Worm (Caenorhabditis elegans) whole organism, L2 larva: ENCODE measurements around the gene F21D9.11.

Source experiments
- F13H6.1 ChIP-seq: sonication (generic microtip); optimal IDR thresholded peaks from 2 replicates; lab custom pipeline; 2016; ENCODE audit warnings: missing genetic modification characterization, missing compliant biosample characterization
- R02D3.7 ChIP-seq: fragments of 150-350 bp; optimal IDR thresholded peaks from 2 replicates; lab custom pipeline; 2014; ENCODE audit warnings: missing biosample characterization, missing genetic modification characterization
- Y55F3AM.14 ChIP-seq: fragments of 200-800 bp; sonication (Bioruptor generic); optimal IDR thresholded peaks from 2 replicates; lab custom pipeline; 2018; ENCODE audit warnings: mild to moderate bottlenecking, missing genetic modification characterization, missing compliant biosample characterization
- ZK546.5 ChIP-seq: sonication (generic microtip); optimal IDR thresholded peaks from 2 replicates; lab custom pipeline; 2017; ENCODE audit warnings: missing biosample characterization, missing genetic modification characterization
- alr-1 ChIP-seq: fragments of 150-350 bp; optimal IDR thresholded peaks from 2 replicates; lab custom pipeline; 2014; ENCODE audit warnings: missing biosample characterization, missing genetic modification characterization
- aly-2 ChIP-seq: fragments of 150-350 bp; optimal IDR thresholded peaks from 2 replicates; lab custom pipeline; 2014; ENCODE audit warnings: missing biosample characterization, missing genetic modification characterization
- ama-1 ChIP-seq: fragments of 150-350 bp; optimal IDR thresholded peaks from 2 replicates; lab custom pipeline; 2018; ENCODE audit warnings: inconsistent platforms
- blmp-1 ChIP-seq: sonication (generic microtip); optimal IDR thresholded peaks from 2 replicates; lab custom pipeline; 2017; ENCODE audit warnings: missing genetic modification characterization, mild to moderate bottlenecking, missing compliant biosample characterization, antibody characterized with exemption, moderate library complexity; ENCODE audit not compliant: insufficient read depth
- crh-2 ChIP-seq: sonication (generic microtip); optimal IDR thresholded peaks from 2 replicates; lab custom pipeline; 2017; ENCODE audit warnings: missing biosample characterization, missing genetic modification characterization
- dmd-4 ChIP-seq: sonication (generic microtip); optimal IDR thresholded peaks from 2 replicates; lab custom pipeline; 2017; ENCODE audit warnings: missing biosample characterization, missing genetic modification characterization
- egl-27 ChIP-seq: sonication (generic microtip); optimal IDR thresholded peaks from 3 replicates; lab custom pipeline; 2017; ENCODE audit warnings: missing biosample characterization, missing genetic modification reagents, missing genetic modification characterization
- elt-1 ChIP-seq: fragments of 150-350 bp; optimal IDR thresholded peaks from 2 replicates; lab custom pipeline; 2014; ENCODE audit warnings: missing biosample characterization, missing genetic modification characterization
- elt-3 ChIP-seq: sonication (generic microtip); optimal IDR thresholded peaks from 2 replicates; lab custom pipeline; 2017; ENCODE audit warnings: missing biosample characterization, missing genetic modification characterization
- fos-1 ChIP-seq: fragments of 150-350 bp; optimal IDR thresholded peaks from 2 replicates; lab custom pipeline; 2014; ENCODE audit warnings: missing biosample characterization, missing genetic modification characterization
- gmeb-1 ChIP-seq: fragments of 150-350 bp; optimal IDR thresholded peaks from 2 replicates; lab custom pipeline; 2014; ENCODE audit warnings: missing biosample characterization, missing genetic modification characterization
- lin-11 ChIP-seq: fragments of 150-350 bp; sonication (generic microtip); optimal IDR thresholded peaks from 2 replicates; lab custom pipeline; 2014; ENCODE audit warnings: missing biosample characterization, missing genetic modification characterization, inconsistent platforms, mixed read lengths
- lin-13 ChIP-seq: fragments of 150-350 bp; optimal IDR thresholded peaks from 2 replicates; lab custom pipeline; 2014; ENCODE audit warnings: missing biosample characterization, missing genetic modification reagents, missing genetic modification characterization
- lin-39 ChIP-seq: fragments of 150-350 bp; optimal IDR thresholded peaks from 2 replicates; lab custom pipeline; 2014; ENCODE audit warnings: missing biosample characterization, missing genetic modification reagents, missing genetic modification characterization
- lsy-2 ChIP-seq, 2 experiments: fragments of 150-350 bp in 1 of 2; sonication (generic microtip) in 1 of 2; optimal IDR thresholded peaks; 2 replicates each; lab custom pipeline; 2014 to 2017; ENCODE audit warnings: missing biosample characterization in 2 of 2, missing genetic modification characterization in 2 of 2
- mab-5 ChIP-seq: fragments of 150-350 bp; optimal IDR thresholded peaks from 2 replicates; lab custom pipeline; 2014; ENCODE audit warnings: missing biosample characterization, missing genetic modification characterization
- nhr-10 ChIP-seq: sonication (generic microtip); optimal IDR thresholded peaks from 2 replicates; lab custom pipeline; 2017; ENCODE audit warnings: missing biosample characterization, missing genetic modification characterization
- nhr-11 ChIP-seq: fragments of 150-350 bp; optimal IDR thresholded peaks from 2 replicates; lab custom pipeline; 2014; ENCODE audit warnings: missing biosample characterization, missing genetic modification characterization
- nhr-129 ChIP-seq: fragments of 150-350 bp; optimal IDR thresholded peaks from 2 replicates; lab custom pipeline; 2014; ENCODE audit warnings: missing biosample characterization, missing genetic modification characterization
- nhr-21 ChIP-seq: fragments of 150-350 bp; optimal IDR thresholded peaks from 2 replicates; lab custom pipeline; 2014; ENCODE audit warnings: missing biosample characterization, missing genetic modification characterization
- nhr-23 ChIP-seq: fragments of 150-350 bp; optimal IDR thresholded peaks from 2 replicates; lab custom pipeline; 2014; ENCODE audit warnings: missing biosample characterization, missing genetic modification reagents, missing genetic modification characterization
- nhr-237 ChIP-seq: fragments of 150-350 bp; optimal IDR thresholded peaks from 2 replicates; lab custom pipeline; 2014; ENCODE audit warnings: missing biosample characterization, missing genetic modification characterization
- nhr-25 ChIP-seq: fragments of 150-350 bp; sonication (generic microtip); optimal IDR thresholded peaks from 3 replicates; lab custom pipeline; 2014; ENCODE audit warnings: missing biosample characterization, missing genetic modification characterization
- nhr-6 ChIP-seq: fragments of 150-350 bp; optimal IDR thresholded peaks from 2 replicates; lab custom pipeline; 2014; ENCODE audit warnings: missing biosample characterization, missing genetic modification characterization
- peb-1 ChIP-seq: fragments of 150-350 bp; optimal IDR thresholded peaks from 2 replicates; lab custom pipeline; 2014; ENCODE audit warnings: missing biosample characterization, missing genetic modification characterization
- sem-4 ChIP-seq: fragments of 150-350 bp; optimal IDR thresholded peaks from 2 replicates; lab custom pipeline; 2014; ENCODE audit warnings: missing biosample characterization, missing genetic modification reagents, missing genetic modification characterization
- sma-9 ChIP-seq, 2 experiments: fragments of 150-350 bp in 1 of 2; sonication (generic microtip) in 1 of 2; optimal IDR thresholded peaks; 2 replicates each; lab custom pipeline; 2014 to 2016; ENCODE audit warnings: missing genetic modification characterization in 2 of 2, mild to moderate bottlenecking in 1 of 2, missing biosample characterization in 1 of 2, missing compliant biosample characterization in 1 of 2, missing genetic modification reagents in 1 of 2, moderate library complexity in 1 of 2
- snpc-4 ChIP-seq: fragments of 150-350 bp; optimal IDR thresholded peaks from 2 replicates; lab custom pipeline; 2014; ENCODE audit warnings: missing biosample characterization, missing genetic modification characterization
- unc-55 ChIP-seq: fragments of 150-350 bp; sonication (generic microtip); optimal IDR thresholded peaks from 3 replicates; lab custom pipeline; 2014; ENCODE audit warnings: missing biosample characterization, missing genetic modification reagents, missing genetic modification characterization
- unc-62 ChIP-seq: fragments of 150-350 bp; optimal IDR thresholded peaks from 2 replicates; lab custom pipeline; 2014; ENCODE audit warnings: missing biosample characterization, missing genetic modification reagents, missing genetic modification characterization
- zag-1 ChIP-seq: fragments of 150-350 bp; optimal IDR thresholded peaks from 2 replicates; lab custom pipeline; 2014; ENCODE audit warnings: missing biosample characterization, missing genetic modification characterization
- ztf-11 ChIP-seq: sonication (generic microtip); optimal IDR thresholded peaks from 2 replicates; lab custom pipeline; 2017; ENCODE audit warnings: missing biosample characterization, missing genetic modification characterization

Gene F21D9.11

DNA sequence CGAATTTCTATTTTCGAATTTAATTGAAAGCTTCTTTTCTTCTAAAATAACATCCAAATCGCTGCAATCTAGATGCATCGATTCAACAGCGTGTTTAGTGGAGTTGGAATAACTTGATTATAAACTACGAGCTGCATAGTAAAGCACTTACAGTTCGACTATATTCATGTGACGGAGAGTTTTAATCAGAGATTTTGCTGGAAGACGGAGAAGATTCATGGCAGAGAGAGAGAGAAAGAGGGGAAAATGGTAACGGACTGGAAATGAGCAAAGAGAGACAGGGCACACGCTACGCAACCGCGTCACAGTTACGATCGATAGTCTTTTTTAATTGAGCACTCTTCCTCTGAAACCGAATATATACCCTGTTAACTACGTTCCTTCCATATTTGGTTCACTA, 18.5 kb upstream of the F21D9.11 start, which contains the start of gene fbxb-116:
fbxb-116 (plus strand) TSS at position 301 of the 400 bp plus-strand sequence.
- no peak for TF ChIP-seq lsy-2 (tag; optimal IDR thresholded peaks at IDR 0.05; lab: Kevin White, UChicago)
- no peak for TF ChIP-seq nhr-25 (tag; lab: Kevin White, UChicago)
- no peak for TF ChIP-seq lin-39 (tag; lab: Kevin White, UChicago)
- TF ChIP-seq unc-55 (GFP tag; lab: Kevin White, UChicago): no peak
- no peak for TF ChIP-seq nhr-23 (tag; lab: Kevin White, UChicago)
- TF ChIP-seq sma-9 (GFP tag; optimal IDR thresholded peaks at IDR 0.05; lab: Kevin White, UChicago): no peak
- no peak for TF ChIP-seq sma-9 (tag; optimal IDR thresholded peaks at IDR 0.05; lab: Kevin White, UChicago)
- TF ChIP-seq elt-1 (tag; lab: Kevin White, UChicago): no peak
- no peak for TF ChIP-seq lin-13 (GFP tag; lab: Kevin White, UChicago)
- no peak for TF ChIP-seq nhr-21 (tag; lab: Kevin White, UChicago)
- no peak for TF ChIP-seq peb-1 (tag; lab: Kevin White, UChicago)
- TF ChIP-seq elt-3 (tag; lab: Kevin White, UChicago): no peak
- no peak for TF ChIP-seq ZK546.5
- TF ChIP-seq gmeb-1 (tag; lab: Kevin White, UChicago): no peak
- TF ChIP-seq mab-5 (tag; lab: Kevin White, UChicago): no peak
- no peak for TF ChIP-seq aly-2 (tag; lab: Kevin White, UChicago)
- TF ChIP-seq snpc-4 (tag; lab: Kevin White, UChicago): no peak
- TF ChIP-seq R02D3.7 (tag; lab: Kevin White, UChicago): no peak
- TF ChIP-seq dmd-4: no peak
- no peak for TF ChIP-seq nhr-10 (tag; lab: Kevin White, UChicago)

DNA sequence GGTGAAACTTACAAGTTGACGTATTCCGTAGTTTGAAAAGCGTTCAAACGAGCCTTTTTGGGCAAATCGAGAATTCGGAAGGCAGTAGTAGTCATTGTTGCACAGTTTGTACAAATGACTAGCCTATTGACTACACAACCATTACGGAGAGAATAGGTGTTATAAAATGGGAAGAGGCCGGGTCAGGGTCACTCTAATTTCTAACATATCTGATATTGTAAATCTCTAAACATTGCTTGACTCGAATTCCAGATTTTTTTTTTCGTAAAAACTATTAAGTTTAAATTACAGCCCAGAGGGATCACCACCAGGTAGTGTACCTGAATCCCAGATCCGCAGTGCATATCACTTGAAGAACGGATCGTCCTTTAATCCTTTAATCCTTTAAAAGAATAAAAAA, 14.7 kb upstream of the F21D9.11 start, which contains the start of gene fbxb-2:
fbxb-2 (minus strand) TSS at position 101 of the 400 bp plus-strand sequence.
- TF ChIP-seq sma-9 (GFP tag; optimal IDR thresholded peaks at IDR 0.05; lab: Kevin White, UChicago) (no peak), sma-9 (tag; optimal IDR thresholded peaks at IDR 0.05; lab: Kevin White, UChicago) (no peak), mab-5 (tag; lab: Kevin White, UChicago) (no peak), Y55F3AM.14 (GFP tag; lab: Kevin White, UChicago) (no peak), egl-27 (tag; lab: Kevin White, UChicago) (no peak), gmeb-1 (tag; lab: Kevin White, UChicago) (no peak), crh-2 (tag; lab: Kevin White, UChicago) (no peak), zag-1 (tag; lab: Kevin White, UChicago) (no peak), peb-1 (tag; lab: Kevin White, UChicago) (no peak), elt-1 (tag; lab: Kevin White, UChicago) (no peak), ztf-11 (tag; lab: Kevin White, UChicago) (no peak), ZK546.5 (no peak), lin-13 (GFP tag; lab: Kevin White, UChicago) (no peak), sem-4 (tag; lab: Kevin White, UChicago) (no peak), fos-1 (no peak), nhr-237 (tag; lab: Kevin White, UChicago) (no peak), ama-1 (lab: Kevin White, UChicago) (no peak), alr-1 (no peak)
- TF ChIP-seq, all 48 proteins: peak for 0

DNA sequence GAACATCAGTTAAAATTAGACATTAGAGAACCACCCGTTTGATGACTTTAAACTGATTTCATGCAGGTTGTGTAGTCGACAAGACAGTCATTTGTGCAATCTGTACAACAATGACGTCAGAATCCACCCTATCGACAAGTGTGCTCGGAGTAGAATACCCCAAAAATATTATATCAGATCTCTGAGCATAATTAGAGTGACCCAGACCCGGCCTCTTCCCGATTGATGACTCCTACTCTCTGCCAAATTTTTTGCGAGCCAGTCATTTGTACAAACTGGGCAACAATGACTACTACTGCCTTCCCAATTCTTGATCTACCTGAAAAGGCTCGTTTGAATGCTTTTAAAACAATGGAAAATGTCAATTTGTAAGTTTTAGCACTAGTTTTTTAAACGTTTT, 11.8 kb upstream of the F21D9.11 start, which contains the start of the genes fbxb-115 and fbxb-1:
fbxb-115 (minus strand) TSS at position 101 of the 400 bp plus-strand sequence.
fbxb-1 (plus strand) TSS at position 226 of the 400 bp plus-strand sequence.
- no peak for TF ChIP-seq mab-5 (tag; lab: Kevin White, UChicago)
- no peak for TF ChIP-seq crh-2 (tag; lab: Kevin White, UChicago)
- TF ChIP-seq lin-11 (tag; lab: Kevin White, UChicago): no peak
- TF ChIP-seq fos-1: no peak
- TF ChIP-seq lin-13 (GFP tag; lab: Kevin White, UChicago): no peak
- TF ChIP-seq lsy-2 (tag; optimal IDR thresholded peaks at IDR 0.05; lab: Kevin White, UChicago): no peak
- TF ChIP-seq nhr-11: no peak
- no peak for TF ChIP-seq blmp-1 (tag; lab: Kevin White, UChicago)
- TF ChIP-seq lin-39 (tag; lab: Kevin White, UChicago): no peak
- TF ChIP-seq snpc-4 (tag; lab: Kevin White, UChicago): no peak
- TF ChIP-seq unc-55 (GFP tag; lab: Kevin White, UChicago): no peak
- TF ChIP-seq R02D3.7 (tag; lab: Kevin White, UChicago): no peak
- TF ChIP-seq nhr-6 (tag; lab: Kevin White, UChicago): no peak
- TF ChIP-seq unc-62 (GFP tag; lab: Kevin White, UChicago): no peak

DNA sequence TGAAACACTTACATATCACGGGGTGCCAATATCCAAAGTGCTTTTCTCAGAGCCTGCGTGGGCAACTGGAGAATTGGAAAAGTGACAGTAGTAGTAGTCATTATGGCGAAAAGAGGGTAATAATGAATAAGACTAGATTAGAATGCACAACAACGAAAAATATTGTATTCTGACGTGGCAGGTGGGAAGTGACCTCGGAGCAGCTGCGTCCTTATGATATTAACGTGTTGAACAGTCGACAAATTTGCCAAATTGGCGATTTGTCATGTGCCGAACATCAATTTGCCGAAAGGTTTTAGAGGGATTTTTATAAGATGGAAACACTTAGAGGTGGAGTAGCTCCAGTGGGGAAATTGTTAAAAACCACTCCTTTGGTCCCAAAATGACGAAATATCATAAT, 961 bp upstream of the F21D9.11 start, which contains the start of gene str-81:
str-81 (minus strand) TSS at position 101 of the 400 bp plus-strand sequence.
- no peak for TF ChIP-seq lin-39 (tag; lab: Kevin White, UChicago)
- no peak for TF ChIP-seq crh-2 (tag; lab: Kevin White, UChicago)
- no peak for TF ChIP-seq nhr-129 (tag; lab: Kevin White, UChicago)
- TF ChIP-seq ama-1 (lab: Kevin White, UChicago): no peak
- no peak for TF ChIP-seq elt-3 (tag; lab: Kevin White, UChicago)
- TF ChIP-seq peb-1 (tag; lab: Kevin White, UChicago): no peak
- TF ChIP-seq F13H6.1: no peak
- no peak for TF ChIP-seq lin-13 (GFP tag; lab: Kevin White, UChicago)
